Fruit fly (Drosophila melanogaster) whole organism, pupa: Measurements from ENCODE around the gene Alg10.

Experiments used
- CG14655 ChIP-seq: fragments of 200-800 bp; sonication (Bioruptor generic); optimal IDR thresholded peaks from 3 replicates; lab custom pipeline; 2017; ENCODE audit warnings: mild to moderate bottlenecking, missing biosample characterization, missing genetic modification reagents, missing genetic modification characterization
- CG17806 ChIP-seq: fragments of 200-800 bp; sonication (Bioruptor generic); optimal IDR thresholded peaks from 2 replicates; lab custom pipeline; 2018; ENCODE audit warnings: missing biosample characterization, mild to moderate bottlenecking, missing genetic modification characterization, moderate library complexity
- CG32121 ChIP-seq: fragments of 200-800 bp; sonication (Bioruptor generic); IDR thresholded peaks from 2 replicates; pipeline ENCODE4 v1.3.6; 2022; ENCODE audit warnings: missing biosample characterization, missing genetic modification characterization
- CG34367 ChIP-seq: fragments of 200-800 bp; sonication (Bioruptor generic); optimal IDR thresholded peaks from 2 replicates; lab custom pipeline; 2018; ENCODE audit warnings: missing biosample characterization, mild to moderate bottlenecking, missing genetic modification characterization
- CG4496 ChIP-seq: fragments of 200-800 bp; sonication (Bioruptor generic); IDR thresholded peaks from 3 replicates; pipeline ENCODE4 v1.3.6; 2022; ENCODE audit warnings: missing biosample characterization, missing genetic modification characterization
- CG8301 ChIP-seq: fragments of 200-800 bp; sonication (Bioruptor generic); optimal IDR thresholded peaks from 2 replicates; lab custom pipeline; 2018; ENCODE audit warnings: missing biosample characterization, mild to moderate bottlenecking, missing genetic modification characterization
- CG9948 ChIP-seq: fragments of 200-800 bp; sonication (Bioruptor generic); optimal IDR thresholded peaks from 2 replicates; lab custom pipeline; 2018; ENCODE audit warnings: missing biosample characterization, mild to moderate bottlenecking, missing genetic modification characterization, moderate library complexity
- D1 ChIP-seq: fragments of 200-800 bp; sonication (Bioruptor generic); optimal IDR thresholded peaks from 2 replicates; lab custom pipeline; 2018; ENCODE audit warnings: missing biosample characterization, mild to moderate bottlenecking, missing genetic modification characterization, moderate library complexity
- EcR ChIP-seq: fragments of 200-800 bp; sonication (Bioruptor generic); optimal IDR thresholded peaks from 3 replicates; lab custom pipeline; 2019; ENCODE audit warnings: missing biosample characterization, missing genetic modification characterization, mild to moderate bottlenecking, moderate library complexity, missing genetic modification reagents
- Pif1A ChIP-seq: fragments of 200-800 bp; sonication (Bioruptor generic); optimal IDR thresholded peaks from 3 replicates; lab custom pipeline; 2016; ENCODE audit warnings: missing biosample characterization, missing genetic modification characterization
- Pif1B ChIP-seq: fragments of 200-800 bp; sonication (Bioruptor generic); optimal IDR thresholded peaks from 3 replicates; lab custom pipeline; 2016; ENCODE audit warnings: missing biosample characterization, missing genetic modification characterization
- fd96Ca ChIP-seq: fragments of 200-800 bp; sonication (Bioruptor generic); IDR thresholded peaks from 3 replicates; pipeline ENCODE4 v1.3.6; 2022; ENCODE audit warnings: missing biosample characterization, missing genetic modification characterization

DNA sequence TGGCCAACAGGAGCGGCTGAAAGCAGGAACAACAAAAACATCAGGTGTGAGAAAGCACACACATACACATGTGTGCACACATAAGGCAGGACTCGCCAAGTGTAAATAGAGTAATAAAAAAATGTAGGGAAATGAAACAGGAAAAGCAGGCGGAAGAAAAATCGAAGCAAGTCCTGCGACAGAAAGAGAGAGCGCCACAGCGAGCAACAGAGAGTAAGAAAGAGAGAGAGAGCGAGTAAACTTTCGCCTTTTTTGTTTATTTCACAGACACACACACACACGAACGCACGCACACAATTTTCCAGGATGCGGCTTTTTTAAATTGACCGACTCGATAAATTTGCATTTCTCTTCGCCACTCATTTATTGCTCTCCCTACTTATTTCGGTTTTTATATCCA is 32.1 kb downstream of the Alg10 start:
- TF ChIP-seq EcR (GFP tag; lab: Kevin White, UChicago) (no peak), Pif1A (GFP tag; lab: Kevin White, UChicago) (no peak), D1 (tag; lab: Kevin White, UChicago) (no peak), CG8301 (tag; lab: Kevin White, UChicago) (no peak), CG9948 (no peak), CG17806 (tag; lab: Kevin White, UChicago) (no peak), CG4496 (no peak), CG32121 (no peak), Pif1B (no peak), CG14655 (no peak), fd96Ca (GFP tag; lab: Robert Waterston, UW) (no peak), CG34367 (no peak)
